Worm (Caenorhabditis elegans): Measurements from ENCODE around the gene arrd-25.

Gene arrd-25

ce11 chrX:14033494-14033893 is at the start of gene arrd-25:
Gene arrd-25, plus strand, starts transcription at chrX:14033794.
- TF ChIP-seq unc-62 (GFP tag; optimal IDR thresholded peaks at IDR 0.05): no peak

ce11 chrX:13986307-13986706 is 47.3 kb upstream of the arrd-25 start, which contains the start of gene irld-24:
Gene irld-24, plus strand, starts transcription at chrX:13986607.
- TF ChIP-seq unc-62 (GFP tag; optimal IDR thresholded peaks at IDR 0.05): no peak

DNA sequence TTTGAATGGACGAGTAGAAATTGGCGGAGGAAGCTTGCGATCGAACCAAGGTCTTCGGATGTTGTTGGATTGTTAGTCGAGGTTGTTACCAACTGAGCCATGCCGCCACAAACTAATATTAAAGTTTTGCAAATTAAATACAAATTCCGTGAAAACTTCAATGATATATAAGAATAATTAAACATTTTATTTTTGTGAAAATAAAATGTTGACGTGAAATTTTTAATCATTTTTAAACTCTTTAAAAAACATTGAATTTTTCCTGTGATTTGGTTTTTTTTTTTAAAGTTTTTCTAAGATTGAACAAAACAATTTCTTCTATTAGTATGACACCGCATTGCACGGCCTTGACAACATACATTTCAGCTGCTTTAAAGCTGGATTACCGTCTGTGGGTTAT is 42.9 kb upstream of the arrd-25 start, which contains the start of gene C31E10.11:
Gene C31E10.11 (minus strand): TSS at position 101 of the 400 bp plus-strand sequence.
- TF ChIP-seq unc-62 (GFP tag; optimal IDR thresholded peaks at IDR 0.05): no peak

ce11 chrX:13995803-13996388 is 37.7 kb upstream of the arrd-25 start, which contains the start of the genes C31E10.5 and C31E10.6:
Gene C31E10.5, minus strand, starts transcription at chrX:13995834.
Gene C31E10.6, plus strand, starts transcription at chrX:13996338.
- no peak for TF ChIP-seq unc-62 (GFP tag; optimal IDR thresholded peaks at IDR 0.05)

DNA sequence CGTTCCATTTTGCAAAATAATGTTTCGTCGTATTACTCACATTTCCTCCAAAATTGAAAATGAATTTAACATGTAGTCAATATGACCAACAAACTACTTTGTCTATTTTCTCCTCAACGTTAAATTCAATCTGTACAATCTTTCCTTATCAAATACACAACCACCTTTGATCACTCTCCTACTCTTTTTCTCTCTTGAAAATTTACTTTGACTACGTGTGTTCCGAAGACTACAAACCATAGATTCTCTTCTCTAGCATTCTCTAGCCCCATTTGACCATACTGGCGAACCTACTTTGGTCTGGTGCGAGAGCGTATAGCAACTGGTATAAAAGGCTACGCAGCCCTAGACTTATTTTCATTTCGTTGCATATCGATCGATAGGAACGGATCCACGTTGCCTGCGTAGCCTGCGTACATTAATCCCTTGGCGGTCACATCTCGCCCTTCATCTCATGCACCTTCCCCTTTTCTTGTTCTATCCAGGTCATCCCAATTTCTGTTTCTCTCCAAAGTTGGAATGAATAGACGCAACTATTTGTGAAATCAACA is 33.3 kb upstream of the arrd-25 start:
- TF ChIP-seq unc-62 (GFP tag; optimal IDR thresholded peaks at IDR 0.05): no peak

DNA sequence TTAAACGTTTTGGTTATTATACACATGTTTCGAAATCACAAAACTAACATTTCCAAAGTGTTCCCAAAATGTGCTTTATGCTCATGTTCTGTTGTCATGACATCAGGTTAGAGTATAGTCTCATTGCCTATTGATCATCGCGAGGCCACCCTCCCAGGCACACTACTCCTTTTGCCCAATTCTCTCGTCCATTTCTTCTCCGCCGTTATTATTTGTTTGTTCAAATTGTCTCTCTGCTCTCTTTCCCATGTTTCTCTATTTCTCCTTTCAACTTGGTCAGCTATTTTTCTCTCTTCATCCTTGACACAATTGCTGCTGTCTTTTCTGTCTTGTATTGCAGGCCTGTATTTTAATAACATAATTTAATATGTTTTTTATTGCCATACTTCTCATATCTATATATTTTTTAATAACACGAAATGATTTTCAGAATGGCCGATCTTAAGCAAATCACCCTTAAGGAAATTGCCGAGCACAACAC is 32.1 kb upstream of the arrd-25 start, which contains the start of gene cytb-5.1:
Gene cytb-5.1 (plus strand): TSS at position 431 of the 481 bp plus-strand sequence.
- no peak for TF ChIP-seq unc-62 (GFP tag; optimal IDR thresholded peaks at IDR 0.05)

DNA sequence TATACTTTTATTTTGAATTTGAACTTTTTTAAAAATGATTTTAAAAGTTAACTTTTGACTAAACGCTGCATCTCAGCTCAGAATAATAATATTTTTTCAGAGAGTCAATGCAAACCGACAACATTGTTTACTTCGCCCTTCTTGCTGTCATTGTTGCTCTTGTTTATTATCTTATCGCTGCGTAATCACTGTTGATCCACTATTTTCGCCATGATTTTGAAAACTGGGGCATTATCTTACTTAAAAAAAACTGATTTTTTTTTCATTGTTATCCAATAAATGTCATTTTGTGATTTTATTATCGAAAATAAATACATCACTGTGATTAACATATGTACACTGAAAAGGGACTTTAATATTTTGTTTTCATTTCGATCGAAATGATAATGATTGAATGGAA is 30.9 kb upstream of the arrd-25 start:
- TF ChIP-seq unc-62 (GFP tag; optimal IDR thresholded peaks at IDR 0.05): no peak

DNA sequence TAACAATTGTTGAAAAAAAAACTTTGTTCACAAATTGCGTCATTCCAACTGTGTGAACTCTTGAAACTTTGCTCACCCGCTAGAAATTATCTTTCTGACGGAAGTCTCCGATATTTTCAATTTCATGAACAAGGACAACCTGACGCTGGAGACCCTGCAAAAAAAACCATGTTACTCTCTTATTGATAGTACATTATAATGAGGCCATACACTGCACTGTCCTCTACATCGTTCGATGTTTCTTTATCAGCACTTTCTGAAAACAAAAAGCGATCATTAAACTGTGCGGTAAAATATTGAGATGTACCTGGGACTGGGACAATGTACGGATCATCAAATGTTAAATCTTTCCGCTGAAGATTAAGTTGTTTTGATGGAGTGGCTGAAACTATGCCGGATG is 30.1 kb upstream of the arrd-25 start:
- TF ChIP-seq unc-62 (GFP tag; optimal IDR thresholded peaks at IDR 0.05): no peak

DNA sequence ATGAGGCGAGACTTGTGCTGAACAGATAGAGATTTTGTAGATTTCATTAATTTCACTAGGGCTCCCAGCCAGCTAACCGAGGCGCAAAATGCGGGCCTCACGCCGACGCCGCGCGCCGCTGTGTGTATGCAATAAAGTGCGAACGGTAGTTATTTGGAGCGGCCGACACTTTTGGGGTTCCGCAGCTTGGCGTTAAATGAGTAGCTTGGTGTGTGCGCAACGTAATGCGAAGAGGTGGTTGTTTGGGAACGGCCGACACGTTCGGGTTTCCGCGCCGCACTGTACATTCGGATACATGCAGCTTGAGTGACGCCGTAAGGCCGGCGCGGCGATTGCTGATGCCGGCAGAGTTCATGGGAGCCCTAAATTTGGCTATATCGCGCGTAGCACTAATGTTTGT is 25.5 kb upstream of the arrd-25 start:
- TF ChIP-seq unc-62 (GFP tag; optimal IDR thresholded peaks at IDR 0.05): no peak

DNA sequence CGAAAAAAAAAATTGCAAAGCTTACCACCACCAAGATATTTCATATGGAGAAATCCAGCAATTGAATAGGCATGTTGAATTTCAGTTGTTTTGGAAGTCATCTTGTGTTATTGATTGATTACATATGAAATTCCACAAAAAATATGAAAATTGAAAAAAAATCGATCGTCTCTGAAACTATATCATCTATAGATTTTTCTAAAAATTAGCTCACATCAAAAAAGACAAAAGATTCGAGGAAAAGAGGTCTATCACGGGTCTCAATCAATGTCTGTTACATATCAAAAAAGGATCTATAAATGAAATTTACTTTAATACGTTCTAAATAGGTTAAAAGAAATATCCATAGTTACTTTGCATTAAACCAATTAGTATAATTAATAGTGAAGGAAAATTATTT is 21.2 kb upstream of the arrd-25 start, which contains the start of gene tbc-19:
Gene tbc-19 (minus strand): TSS at position 101 of the 400 bp plus-strand sequence.
- no peak for TF ChIP-seq unc-62 (GFP tag; optimal IDR thresholded peaks at IDR 0.05)

ce11 chrX:14015366-14015765 is 18.2 kb upstream of the arrd-25 start, which contains the start of gene C04C11.25:
Gene C04C11.25, minus strand, starts transcription at chrX:14015466.
- TF ChIP-seq unc-62 (GFP tag; optimal IDR thresholded peaks at IDR 0.05): no peak

ce11 chrX:14015808-14016207 is 17.8 kb upstream of the arrd-25 start:
- no peak for TF ChIP-seq unc-62 (GFP tag; optimal IDR thresholded peaks at IDR 0.05)

- TF ChIP-seq unc-62 (GFP tag; optimal IDR thresholded peaks at IDR 0.05): no peak
These were observed 16.9 kb upstream of the arrd-25 start for ce11 chrX:14016698-14017097.

DNA sequence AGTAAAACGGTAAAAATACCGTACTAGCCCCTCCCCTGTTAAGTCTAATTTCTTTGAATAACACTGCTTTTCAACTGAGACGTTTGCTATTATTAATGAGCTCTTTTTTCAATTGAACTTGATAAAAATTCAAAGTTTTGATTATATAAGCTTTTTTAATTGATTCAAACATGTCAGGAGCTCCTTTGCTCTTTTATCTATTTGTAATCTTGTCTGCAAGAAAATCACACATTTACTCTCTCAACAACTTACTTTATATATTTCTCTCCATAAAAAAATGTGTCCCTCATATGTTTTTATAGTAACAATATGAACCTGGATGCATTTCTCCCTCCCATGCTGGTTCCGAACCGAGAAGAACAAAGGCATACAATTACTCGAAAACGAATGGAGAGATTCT is 13.3 kb upstream of the arrd-25 start, which contains the start of gene C04C11.1:
Gene C04C11.1 (plus strand): TSS at position 301 of the 400 bp plus-strand sequence.
- TF ChIP-seq unc-62 (GFP tag; optimal IDR thresholded peaks at IDR 0.05): no peak

ce11 chrX:14024400-14024953 is 9.1 kb upstream of the arrd-25 start:
- no peak for TF ChIP-seq unc-62 (GFP tag; optimal IDR thresholded peaks at IDR 0.05)

DNA sequence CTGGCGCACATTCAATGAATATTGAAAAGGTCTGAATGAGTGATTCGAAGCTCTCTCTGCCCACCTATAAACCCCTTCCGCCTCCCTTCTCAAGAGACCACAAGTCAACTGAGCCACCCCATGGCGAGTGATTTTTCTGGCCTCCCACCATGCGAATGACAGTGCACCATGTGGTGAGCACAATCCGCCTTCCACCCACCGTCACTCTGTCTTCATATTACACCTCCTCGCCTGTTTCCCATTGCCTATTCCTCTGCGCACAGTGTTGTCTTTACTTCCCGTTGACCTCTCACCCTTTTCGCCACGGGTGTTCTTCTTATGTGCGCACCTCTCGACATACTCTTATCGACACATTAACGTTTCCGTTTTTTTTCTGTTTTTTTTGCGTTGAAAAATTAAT is 6.7 kb upstream of the arrd-25 start:
- TF ChIP-seq unc-62 (GFP tag; optimal IDR thresholded peaks at IDR 0.05): no peak

ce11 chrX:14028492-14028891 is 5.1 kb upstream of the arrd-25 start:
- no peak for TF ChIP-seq unc-62 (GFP tag; optimal IDR thresholded peaks at IDR 0.05)

Measured in whole organism, dauer.